Fruit fly (Drosophila melanogaster) whole organism, pupa: ENCODE data around the gene CG6607.

ENCODE experiments used
- CG13204 ChIP-seq: fragments of 200-800 bp; sonication (Bioruptor generic); optimal IDR thresholded peaks from 2 replicates; lab custom pipeline; 2018; ENCODE audit warnings: missing biosample characterization, mild to moderate bottlenecking, missing genetic modification characterization, moderate library complexity
- CG32121 ChIP-seq: fragments of 200-800 bp; sonication (Bioruptor generic); IDR thresholded peaks from 2 replicates; pipeline ENCODE4 v1.3.6; 2022; ENCODE audit warnings: missing biosample characterization, missing genetic modification characterization
- CG4496 ChIP-seq: fragments of 200-800 bp; sonication (Bioruptor generic); IDR thresholded peaks from 3 replicates; pipeline ENCODE4 v1.3.6; 2022; ENCODE audit warnings: missing biosample characterization, missing genetic modification characterization
- D1 ChIP-seq: fragments of 200-800 bp; sonication (Bioruptor generic); optimal IDR thresholded peaks from 2 replicates; lab custom pipeline; 2018; ENCODE audit warnings: missing biosample characterization, mild to moderate bottlenecking, missing genetic modification characterization, moderate library complexity
- EcR ChIP-seq: fragments of 200-800 bp; sonication (Bioruptor generic); optimal IDR thresholded peaks from 3 replicates; lab custom pipeline; 2019; ENCODE audit warnings: missing biosample characterization, missing genetic modification characterization, mild to moderate bottlenecking, moderate library complexity, missing genetic modification reagents
- Ets98B ChIP-seq: fragments of 200-800 bp; sonication (Bioruptor generic); IDR thresholded peaks from 2 replicates; pipeline ENCODE4 v1.3.6; 2022; ENCODE audit warnings: missing biosample characterization, missing genetic modification characterization
- Snoo ChIP-seq: fragments of 200-800 bp; sonication (Bioruptor generic); optimal IDR thresholded peaks from 3 replicates; lab custom pipeline; 2017; ENCODE audit warnings: missing biosample characterization, mild to moderate bottlenecking, missing genetic modification characterization, inconsistent platforms
- fd96Ca ChIP-seq: fragments of 200-800 bp; sonication (Bioruptor generic); IDR thresholded peaks from 3 replicates; pipeline ENCODE4 v1.3.6; 2022; ENCODE audit warnings: missing biosample characterization, missing genetic modification characterization

DNA sequence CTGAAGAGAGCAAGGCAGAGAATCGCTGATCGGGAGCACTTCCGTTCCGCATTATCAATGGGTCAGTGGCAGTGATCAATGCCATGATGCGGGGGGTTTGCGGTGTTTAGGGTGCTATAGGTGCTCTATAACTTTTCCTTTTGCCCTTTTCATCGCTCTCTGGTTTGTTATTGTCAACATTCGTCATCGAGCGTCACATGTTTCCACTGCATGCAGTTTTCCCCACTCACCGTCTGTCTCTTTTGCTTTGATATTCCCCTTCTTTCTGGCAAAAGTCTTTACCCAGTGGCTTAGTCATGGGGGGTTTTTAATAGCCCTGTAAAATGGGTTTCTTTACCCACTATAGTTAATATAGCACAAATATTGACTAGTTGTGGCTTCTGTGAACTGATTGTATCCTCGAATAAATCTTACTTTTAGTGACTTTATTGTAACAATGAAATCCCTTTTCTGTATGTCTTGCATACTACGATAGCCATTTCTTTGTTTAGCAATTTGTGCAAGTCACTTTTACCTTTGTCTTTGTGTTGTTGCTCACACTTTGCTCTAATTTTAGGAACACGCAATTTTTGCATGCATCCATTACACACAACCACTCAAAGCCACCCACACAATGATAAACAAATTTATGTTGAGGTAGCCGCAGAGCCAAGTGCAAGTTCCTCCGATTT, 39.0 kb downstream of the CG6607 start:
- TF ChIP-seq D1 (tag; lab: Kevin White, UChicago), result no peak
- no peak for TF ChIP-seq Snoo (tag; lab: Kevin White, UChicago)
- TF ChIP-seq CG13204 (GFP tag; lab: Kevin White, UChicago), result no peak
- TF ChIP-seq CG4496 (GFP tag; lab: Robert Waterston, UW), result peak; percentile 51; the same call in 2 of the 3 replicates
- peak; percentile 15 for TF ChIP-seq Ets98B (GFP tag; lab: Robert Waterston, UW)
- TF ChIP-seq CG32121 (GFP tag; lab: Robert Waterston, UW), result no peak
- TF ChIP-seq fd96Ca (GFP tag; lab: Robert Waterston, UW), result no peak; the same call in 2 of the 3 replicates
- TF ChIP-seq EcR (GFP tag; lab: Kevin White, UChicago), result peak; percentile 78
